Worm (Caenorhabditis elegans) whole organism, L2 larva: ENCODE measurements around the gene F58F12.12.

Source experiments
- C34F6.9 ChIP-seq: fragments of 150-350 bp; optimal IDR thresholded peaks from 2 replicates; lab custom pipeline; 2014; ENCODE audit warnings: missing biosample characterization, missing genetic modification characterization
- F13H6.1 ChIP-seq: sonication (generic microtip); optimal IDR thresholded peaks from 2 replicates; lab custom pipeline; 2016; ENCODE audit warnings: missing genetic modification characterization, missing compliant biosample characterization
- Y55F3AM.14 ChIP-seq: fragments of 200-800 bp; sonication (Bioruptor generic); optimal IDR thresholded peaks from 2 replicates; lab custom pipeline; 2018; ENCODE audit warnings: mild to moderate bottlenecking, missing genetic modification characterization, missing compliant biosample characterization
- ZK546.5 ChIP-seq: sonication (generic microtip); optimal IDR thresholded peaks from 2 replicates; lab custom pipeline; 2017; ENCODE audit warnings: missing biosample characterization, missing genetic modification characterization
- alr-1 ChIP-seq: fragments of 150-350 bp; optimal IDR thresholded peaks from 2 replicates; lab custom pipeline; 2014; ENCODE audit warnings: missing biosample characterization, missing genetic modification characterization
- ama-1 ChIP-seq: fragments of 150-350 bp; optimal IDR thresholded peaks from 2 replicates; lab custom pipeline; 2018; ENCODE audit warnings: inconsistent platforms
- blmp-1 ChIP-seq: sonication (generic microtip); optimal IDR thresholded peaks from 2 replicates; lab custom pipeline; 2017; ENCODE audit warnings: missing genetic modification characterization, mild to moderate bottlenecking, missing compliant biosample characterization, antibody characterized with exemption, moderate library complexity; ENCODE audit not compliant: insufficient read depth
- ceh-16 ChIP-seq: fragments of 150-350 bp; optimal IDR thresholded peaks from 2 replicates; lab custom pipeline; 2014; ENCODE audit warnings: missing biosample characterization, missing genetic modification characterization
- crh-2 ChIP-seq: sonication (generic microtip); optimal IDR thresholded peaks from 2 replicates; lab custom pipeline; 2017; ENCODE audit warnings: missing biosample characterization, missing genetic modification characterization
- dmd-4 ChIP-seq: sonication (generic microtip); optimal IDR thresholded peaks from 2 replicates; lab custom pipeline; 2017; ENCODE audit warnings: missing biosample characterization, missing genetic modification characterization
- egl-27 ChIP-seq: sonication (generic microtip); optimal IDR thresholded peaks from 3 replicates; lab custom pipeline; 2017; ENCODE audit warnings: missing biosample characterization, missing genetic modification reagents, missing genetic modification characterization
- elt-1 ChIP-seq: fragments of 150-350 bp; optimal IDR thresholded peaks from 2 replicates; lab custom pipeline; 2014; ENCODE audit warnings: missing biosample characterization, missing genetic modification characterization
- elt-3 ChIP-seq: sonication (generic microtip); optimal IDR thresholded peaks from 2 replicates; lab custom pipeline; 2017; ENCODE audit warnings: missing biosample characterization, missing genetic modification characterization
- fos-1 ChIP-seq: fragments of 150-350 bp; optimal IDR thresholded peaks from 2 replicates; lab custom pipeline; 2014; ENCODE audit warnings: missing biosample characterization, missing genetic modification characterization
- gmeb-1 ChIP-seq: fragments of 150-350 bp; optimal IDR thresholded peaks from 2 replicates; lab custom pipeline; 2014; ENCODE audit warnings: missing biosample characterization, missing genetic modification characterization
- lin-11 ChIP-seq: fragments of 150-350 bp; sonication (generic microtip); optimal IDR thresholded peaks from 2 replicates; lab custom pipeline; 2014; ENCODE audit warnings: missing biosample characterization, missing genetic modification characterization, inconsistent platforms, mixed read lengths
- lin-13 ChIP-seq: fragments of 150-350 bp; optimal IDR thresholded peaks from 2 replicates; lab custom pipeline; 2014; ENCODE audit warnings: missing biosample characterization, missing genetic modification reagents, missing genetic modification characterization
- lsy-2 ChIP-seq, 2 experiments: fragments of 150-350 bp in 1 of 2; sonication (generic microtip) in 1 of 2; optimal IDR thresholded peaks; 2 replicates each; lab custom pipeline; 2014 to 2017; ENCODE audit warnings: missing biosample characterization in 2 of 2, missing genetic modification characterization in 2 of 2
- mab-5 ChIP-seq: fragments of 150-350 bp; optimal IDR thresholded peaks from 2 replicates; lab custom pipeline; 2014; ENCODE audit warnings: missing biosample characterization, missing genetic modification characterization
- mbf-1 ChIP-seq: sonication (generic microtip); optimal IDR thresholded peaks from 2 replicates; lab custom pipeline; 2017; ENCODE audit warnings: missing biosample characterization, missing genetic modification characterization
- mdl-1 ChIP-seq, 2 experiments: fragments of 150-350 bp in 1 of 2; sonication (generic microtip) in 1 of 2; optimal IDR thresholded peaks; 2 replicates each; lab custom pipeline; 2017; ENCODE audit warnings: missing biosample characterization in 2 of 2, missing genetic modification characterization in 2 of 2
- nhr-11 ChIP-seq: fragments of 150-350 bp; optimal IDR thresholded peaks from 2 replicates; lab custom pipeline; 2014; ENCODE audit warnings: missing biosample characterization, missing genetic modification characterization
- nhr-129 ChIP-seq: fragments of 150-350 bp; optimal IDR thresholded peaks from 2 replicates; lab custom pipeline; 2014; ENCODE audit warnings: missing biosample characterization, missing genetic modification characterization
- nhr-21 ChIP-seq: fragments of 150-350 bp; optimal IDR thresholded peaks from 2 replicates; lab custom pipeline; 2014; ENCODE audit warnings: missing biosample characterization, missing genetic modification characterization
- nhr-237 ChIP-seq: fragments of 150-350 bp; optimal IDR thresholded peaks from 2 replicates; lab custom pipeline; 2014; ENCODE audit warnings: missing biosample characterization, missing genetic modification characterization
- nhr-25 ChIP-seq: fragments of 150-350 bp; sonication (generic microtip); optimal IDR thresholded peaks from 3 replicates; lab custom pipeline; 2014; ENCODE audit warnings: missing biosample characterization, missing genetic modification characterization
- nhr-6 ChIP-seq: fragments of 150-350 bp; optimal IDR thresholded peaks from 2 replicates; lab custom pipeline; 2014; ENCODE audit warnings: missing biosample characterization, missing genetic modification characterization
- nhr-77 ChIP-seq: fragments of 150-350 bp; optimal IDR thresholded peaks from 2 replicates; lab custom pipeline; 2014; ENCODE audit warnings: missing biosample characterization, missing genetic modification characterization
- peb-1 ChIP-seq: fragments of 150-350 bp; optimal IDR thresholded peaks from 2 replicates; lab custom pipeline; 2014; ENCODE audit warnings: missing biosample characterization, missing genetic modification characterization
- sem-4 ChIP-seq: fragments of 150-350 bp; optimal IDR thresholded peaks from 2 replicates; lab custom pipeline; 2014; ENCODE audit warnings: missing biosample characterization, missing genetic modification reagents, missing genetic modification characterization
- sma-3 ChIP-seq: sonication (generic microtip); optimal IDR thresholded peaks from 2 replicates; lab custom pipeline; 2016; ENCODE audit warnings: missing genetic modification reagents, missing genetic modification characterization, missing compliant biosample characterization
- sma-9 ChIP-seq, 2 experiments: fragments of 150-350 bp in 1 of 2; sonication (generic microtip) in 1 of 2; optimal IDR thresholded peaks; 2 replicates each; lab custom pipeline; 2014 to 2016; ENCODE audit warnings: missing genetic modification characterization in 2 of 2, mild to moderate bottlenecking in 1 of 2, missing biosample characterization in 1 of 2, missing compliant biosample characterization in 1 of 2, missing genetic modification reagents in 1 of 2, moderate library complexity in 1 of 2
- snpc-4 ChIP-seq: fragments of 150-350 bp; optimal IDR thresholded peaks from 2 replicates; lab custom pipeline; 2014; ENCODE audit warnings: missing biosample characterization, missing genetic modification characterization
- unc-55 ChIP-seq: fragments of 150-350 bp; sonication (generic microtip); optimal IDR thresholded peaks from 3 replicates; lab custom pipeline; 2014; ENCODE audit warnings: missing biosample characterization, missing genetic modification reagents, missing genetic modification characterization
- zag-1 ChIP-seq: fragments of 150-350 bp; optimal IDR thresholded peaks from 2 replicates; lab custom pipeline; 2014; ENCODE audit warnings: missing biosample characterization, missing genetic modification characterization
- ztf-1 ChIP-seq: fragments of 200-800 bp; sonication (Bioruptor generic); conservative IDR thresholded peaks from 2 replicates; pipeline ENCODE4 v1.3.6; 2022; ENCODE audit warnings: missing genetic modification characterization, missing compliant biosample characterization
- ztf-4 ChIP-seq: fragments of 150-350 bp; optimal IDR thresholded peaks from 2 replicates; lab custom pipeline; 2014; ENCODE audit warnings: missing biosample characterization, missing genetic modification characterization

F58F12.12 gene

DNA sequence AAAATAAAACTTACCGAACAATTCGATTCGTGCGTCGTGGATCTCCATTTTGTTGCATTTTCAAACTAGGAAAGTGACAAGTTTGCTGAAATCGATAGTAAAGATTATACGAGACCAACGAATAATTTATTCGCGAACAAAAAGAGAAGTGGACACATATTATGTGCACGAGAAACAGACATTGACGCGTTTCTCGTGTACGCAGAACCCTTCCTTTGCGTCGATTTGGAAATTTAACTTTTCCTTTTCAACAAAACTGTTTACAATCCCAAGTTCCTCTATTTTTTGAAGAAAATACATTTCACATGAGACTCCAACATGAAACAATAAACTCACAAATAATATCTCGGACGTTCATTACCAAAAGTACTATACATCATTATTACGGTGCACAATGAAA, 20.1 kb upstream of the F58F12.12 start, which contains the start of gene K10B2.4 (continued):
- TF ChIP-seq fos-1 (tag; lab: Kevin White, UChicago) (peak; percentile 44), elt-1 (no peak), gmeb-1 (peak; percentile 76), ama-1 (no peak), C34F6.9 (tag; lab: Kevin White, UChicago) (peak; percentile 79), mdl-1 (tag; optimal IDR thresholded peaks at IDR 0.05; lab: Kevin White, UChicago) (no peak), crh-2 (tag; lab: Kevin White, UChicago) (peak; percentile 75), alr-1 (tag; lab: Kevin White, UChicago) (no peak), zag-1 (tag; lab: Kevin White, UChicago) (no peak), nhr-11 (no peak), nhr-77 (tag; lab: Kevin White, UChicago) (no peak), lin-11 (tag; lab: Kevin White, UChicago) (no peak)

DNA sequence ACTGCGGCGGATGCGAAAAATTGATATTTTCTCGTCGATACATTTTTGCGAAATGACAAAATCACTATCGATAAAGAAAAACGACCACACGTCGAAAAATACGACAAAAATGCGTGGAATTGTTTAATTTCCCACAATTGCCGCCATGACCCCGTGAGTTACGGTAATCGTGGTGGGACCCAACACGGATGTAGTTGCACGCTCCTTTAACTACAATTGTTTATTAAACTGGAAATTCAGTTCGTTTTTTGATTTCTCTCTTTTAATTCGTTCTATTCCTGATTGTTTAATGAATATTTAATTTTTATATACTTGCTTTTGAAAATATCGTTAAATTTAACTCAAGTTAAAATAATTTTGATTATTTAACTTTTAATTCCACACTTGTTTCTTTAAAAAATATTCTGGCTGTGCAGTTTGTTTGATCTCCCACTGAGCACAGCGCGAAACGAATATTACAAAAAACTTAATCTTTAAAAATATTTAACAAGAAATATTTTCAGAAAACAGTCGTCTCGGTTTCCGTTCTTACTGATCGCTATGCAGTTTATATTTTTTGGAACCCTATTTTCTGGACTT, 15.6 kb upstream of the F58F12.12 start, which contains the start of the genes ani-2 and clec-88:
ani-2 (minus strand) TSS at position 131 of the 579 bp plus-strand sequence.
clec-88 (plus strand) TSS at position 486 of the 579 bp plus-strand sequence.
- TF ChIP-seq nhr-25 (tag; lab: Kevin White, UChicago) (no peak), ZK546.5 (tag; lab: Kevin White, UChicago) (no peak)

DNA sequence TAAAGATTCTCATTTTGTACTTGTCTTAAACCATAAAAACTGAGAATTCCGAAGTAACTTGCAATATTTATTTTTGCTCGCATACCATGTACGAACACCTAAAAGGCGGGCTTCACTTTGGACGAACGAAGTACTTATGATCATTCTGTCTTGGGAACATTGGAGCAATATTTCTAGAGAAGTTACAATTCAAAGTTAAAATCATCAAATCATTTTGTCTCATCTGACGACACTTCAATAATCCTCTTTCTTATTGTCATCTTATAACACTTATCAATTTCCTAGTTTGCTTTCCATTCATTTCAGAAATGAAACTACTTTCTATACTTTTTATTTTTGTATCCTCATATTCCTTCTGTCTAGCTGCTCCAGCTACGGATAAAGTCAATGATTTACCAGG, 14.3 kb upstream of the F58F12.12 start, which contains the start of gene ctsa-4.1:
ctsa-4.1 (plus strand) TSS at position 301 of the 400 bp plus-strand sequence.
- TF ChIP-seq nhr-129 (tag; lab: Kevin White, UChicago) (no peak), gmeb-1 (no peak), nhr-11 (no peak), dmd-4 (tag; lab: Kevin White, UChicago) (no peak), Y55F3AM.14 (no peak), unc-55 (GFP tag; lab: Kevin White, UChicago) (no peak), sma-3 (GFP tag; lab: Kevin White, UChicago) (no peak), elt-3 (tag; lab: Kevin White, UChicago) (no peak), elt-1 (no peak)

DNA sequence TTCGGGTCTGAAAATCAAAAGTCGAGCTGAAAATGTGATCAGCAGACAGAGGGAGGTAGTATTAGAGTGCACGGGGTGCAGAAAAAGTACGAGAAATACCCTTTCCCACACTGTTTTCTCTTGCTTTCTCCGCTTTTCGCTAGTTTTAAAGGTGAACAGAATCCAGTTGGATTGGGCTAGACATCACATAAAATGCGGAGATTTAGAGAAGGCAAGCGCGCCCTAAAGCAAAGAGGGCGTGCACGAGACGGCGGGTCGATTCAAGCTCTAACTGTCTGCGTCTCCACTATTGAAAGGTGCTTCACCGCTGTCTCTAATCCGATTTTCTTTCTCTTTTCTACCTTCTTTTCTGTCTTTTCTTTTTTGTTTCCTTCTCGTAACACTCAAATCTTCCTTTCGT, 10.9 kb upstream of the F58F12.12 start:
- peak; percentile 79 for TF ChIP-seq nhr-25 (tag; lab: Kevin White, UChicago)
- no peak for TF ChIP-seq nhr-11
- TF ChIP-seq C34F6.9 (tag; lab: Kevin White, UChicago), result peak; percentile 93
- peak; percentile 60 for TF ChIP-seq ztf-4 (tag; lab: Kevin White, UChicago)
- TF ChIP-seq ztf-1 (GFP tag; lab: Robert Waterston, UW), result no peak
- TF ChIP-seq nhr-21 (tag; lab: Kevin White, UChicago), result peak; percentile 81
- peak; percentile 88 for TF ChIP-seq crh-2 (tag; lab: Kevin White, UChicago)
- peak; percentile 66 to 88 for TF ChIP-seq lsy-2 (tag; optimal IDR thresholded peaks at IDR 0.05; lab: Kevin White, UChicago)
- TF ChIP-seq egl-27, result peak; percentile 56
- TF ChIP-seq snpc-4, result peak; percentile 66
- TF ChIP-seq F13H6.1 (tag; lab: Kevin White, UChicago), result peak; percentile 88
- TF ChIP-seq mbf-1 (tag; lab: Kevin White, UChicago), result no peak
- TF ChIP-seq sma-9 (GFP tag; optimal IDR thresholded peaks at IDR 0.05; lab: Kevin White, UChicago), result peak; percentile 90
- no peak for TF ChIP-seq sma-9 (tag; optimal IDR thresholded peaks at IDR 0.05; lab: Kevin White, UChicago)
- TF ChIP-seq blmp-1 (tag; lab: Kevin White, UChicago), result peak; percentile 92
- peak; percentile 77 for TF ChIP-seq lin-13 (GFP tag; lab: Kevin White, UChicago)
- peak; percentile 77 for TF ChIP-seq gmeb-1
- no peak for TF ChIP-seq peb-1 (tag; lab: Kevin White, UChicago)
- peak; percentile 80 for TF ChIP-seq sma-3 (GFP tag; lab: Kevin White, UChicago)
- no peak for TF ChIP-seq sem-4 (tag; lab: Kevin White, UChicago)
- peak; percentile 91 for TF ChIP-seq unc-55 (GFP tag; lab: Kevin White, UChicago)
- peak; percentile 71 for TF ChIP-seq mab-5 (tag; lab: Kevin White, UChicago)
- TF ChIP-seq nhr-129 (tag; lab: Kevin White, UChicago), result peak; percentile 89
- TF ChIP-seq nhr-237, result peak; percentile 40
- peak; percentile 83 for TF ChIP-seq lin-11 (tag; lab: Kevin White, UChicago)
- peak; percentile 91 to 94 for TF ChIP-seq mdl-1 (tag; optimal IDR thresholded peaks at IDR 0.05; lab: Kevin White, UChicago)
- TF ChIP-seq ceh-16 (tag; lab: Kevin White, UChicago), result no peak
- TF ChIP-seq fos-1 (tag; lab: Kevin White, UChicago), result peak; percentile 53
- TF ChIP-seq nhr-6 (tag; lab: Kevin White, UChicago), result peak; percentile 22
- TF ChIP-seq zag-1 (tag; lab: Kevin White, UChicago), result peak; percentile 56
